Fruit fly (Drosophila melanogaster) whole organism, wandering third instar larva: ENCODE data around the gene syd.

Experiments
- Abd-B ChIP-seq: fragments of >200 bp; optimal IDR thresholded peaks from 2 replicates; lab custom pipeline; 2017; ENCODE audit warnings: missing biosample characterization, missing genetic modification characterization
- CG32264 ChIP-seq: fragments of 200-800 bp; sonication (Bioruptor generic); optimal IDR thresholded peaks from 2 replicates; lab custom pipeline; 2016; ENCODE audit warnings: missing biosample characterization, missing genetic modification characterization
- CG9705 ChIP-seq: fragments of 200-800 bp; sonication (Bioruptor generic); optimal IDR thresholded peaks from 2 replicates; lab custom pipeline; 2018; ENCODE audit warnings: missing biosample characterization, mild to moderate bottlenecking, missing genetic modification characterization
- CrebA ChIP-seq: fragments of 200-800 bp; sonication (Bioruptor generic); optimal IDR thresholded peaks from 2 replicates; lab custom pipeline; 2016; ENCODE audit warnings: missing biosample characterization, mild to moderate bottlenecking, missing genetic modification characterization, borderline replicate concordance
- Dfd ChIP-seq: fragments of >200 bp; optimal IDR thresholded peaks from 2 replicates; lab custom pipeline; 2017; ENCODE audit warnings: missing biosample characterization, missing genetic modification characterization
- Dif ChIP-seq: fragments of 200-275, 200-300 bp; sonication (Bioruptor generic); optimal IDR thresholded peaks from 2 replicates; lab custom pipeline; 2018; ENCODE audit warnings: missing biosample characterization, missing genetic modification characterization; ENCODE audit not compliant: partially characterized antibody
- GATAd ChIP-seq: sonication (Bioruptor generic); optimal IDR thresholded peaks from 2 replicates; lab custom pipeline; 2016; ENCODE audit warnings: missing biosample characterization, missing genetic modification characterization
- HLH106 ChIP-seq: fragments of 200-800 bp; optimal IDR thresholded peaks from 3 replicates; lab custom pipeline; 2019; ENCODE audit warnings: missing biosample characterization, mild to moderate bottlenecking, missing genetic modification characterization, moderate library complexity
- Hr78 ChIP-seq: fragments of >200 bp; optimal IDR thresholded peaks from 2 replicates; lab custom pipeline; 2017; ENCODE audit warnings: missing biosample characterization, missing genetic modification characterization
- Hr83 ChIP-seq: fragments of 200-300 bp; sonication (Bioruptor generic); optimal IDR thresholded peaks from 2 replicates; lab custom pipeline; 2016; ENCODE audit warnings: missing biosample characterization, mild to moderate bottlenecking, missing genetic modification characterization, moderate library complexity; ENCODE audit not compliant: poor library complexity, severe bottlenecking
- Jra ChIP-seq: sonication (Bioruptor generic); optimal IDR thresholded peaks from 2 replicates; lab custom pipeline; 2016; ENCODE audit warnings: missing biosample characterization, missing genetic modification characterization
- Mio ChIP-seq: sonication (Bioruptor generic); optimal IDR thresholded peaks from 2 replicates; lab custom pipeline; 2016; ENCODE audit warnings: missing biosample characterization, missing genetic modification characterization
- Myc ChIP-seq: fragments of >200 bp; optimal IDR thresholded peaks from 2 replicates; lab custom pipeline; 2017
- Rel ChIP-seq, 2 experiments: fragments of 200-800 bp; sonication (Bioruptor generic) in 1 of 2; optimal IDR thresholded peaks; 2 replicates in 1 of 2; 3 replicates in 1 of 2; lab custom pipeline; 2016 to 2019; ENCODE audit warnings: mild to moderate bottlenecking in 2 of 2, missing biosample characterization in 2 of 2, missing genetic modification characterization in 2 of 2, moderate library complexity in 1 of 2
- Sp1 ChIP-seq: fragments of 200-800 bp; sonication (Bioruptor generic); optimal IDR thresholded peaks from 3 replicates; lab custom pipeline; 2019; ENCODE audit warnings: missing biosample characterization, mild to moderate bottlenecking, missing genetic modification characterization, moderate library complexity
- Vsx2 ChIP-seq: fragments of 200-300, 225-300 bp; sonication (Bioruptor generic); optimal IDR thresholded peaks from 2 replicates; lab custom pipeline; 2018; ENCODE audit warnings: missing biosample characterization, missing genetic modification characterization; ENCODE audit not compliant: partially characterized antibody
- br ChIP-seq: fragments of 200-800 bp; sonication (Bioruptor generic); optimal IDR thresholded peaks from 2 replicates; lab custom pipeline; 2016; ENCODE audit warnings: missing biosample characterization, missing genetic modification characterization
- dl ChIP-seq, 2 experiments: fragments of 175-275, 200-275 bp in 1 of 2; fragments of 200-275 bp in 1 of 2; sonication (Bioruptor generic); optimal IDR thresholded peaks; lab custom pipeline; 2018; ENCODE audit warnings: mild to moderate bottlenecking in 2 of 2, missing biosample characterization in 2 of 2, missing genetic modification characterization in 2 of 2, moderate library complexity in 2 of 2; ENCODE audit not compliant: partially characterized antibody in 2 of 2, insufficient read depth in 1 of 2
- dmrt93B ChIP-seq: fragments of 200-800 bp; sonication (Bioruptor generic); optimal IDR thresholded peaks from 2 replicates; lab custom pipeline; 2018; ENCODE audit warnings: missing biosample characterization, mild to moderate bottlenecking, missing genetic modification characterization
- dsf ChIP-seq: sonication (Bioruptor generic); optimal IDR thresholded peaks from 2 replicates; lab custom pipeline; 2016; ENCODE audit warnings: missing biosample characterization, missing genetic modification characterization, borderline replicate concordance
- ey ChIP-seq: fragments of 200-800 bp; sonication (Bioruptor generic); optimal IDR thresholded peaks from 2 replicates; lab custom pipeline; 2016; ENCODE audit warnings: missing biosample characterization, missing genetic modification characterization
- foxo ChIP-seq, 2 experiments: fragments of 200-800 bp; sonication (Bioruptor generic); optimal IDR thresholded peaks; 2 replicates in 1 of 2; 3 replicates in 1 of 2; lab custom pipeline; 2016 to 2017; ENCODE audit warnings: missing biosample characterization in 2 of 2, missing genetic modification characterization in 2 of 2
- fru ChIP-seq: fragments of 200-800 bp; sonication (Bioruptor generic); optimal IDR thresholded peaks from 3 replicates; lab custom pipeline; 2016; ENCODE audit warnings: missing biosample characterization, mild to moderate bottlenecking, missing genetic modification characterization
- h ChIP-seq: fragments of 200-800 bp; sonication (Bioruptor generic); optimal IDR thresholded peaks from 3 replicates; lab custom pipeline; 2016; ENCODE audit warnings: missing biosample characterization, mild to moderate bottlenecking, missing genetic modification characterization
- jim ChIP-seq: fragments of 175-275, 200-325 bp; sonication (Bioruptor generic); optimal IDR thresholded peaks from 2 replicates; lab custom pipeline; 2016; ENCODE audit warnings: missing biosample characterization, mild to moderate bottlenecking, missing genetic modification characterization
- lola ChIP-seq: fragments of >200 bp; optimal IDR thresholded peaks from 2 replicates; lab custom pipeline; 2017; ENCODE audit warnings: missing biosample characterization, missing genetic modification characterization
- pan ChIP-seq: fragments of >200 bp; optimal IDR thresholded peaks from 2 replicates; lab custom pipeline; 2017
- psq ChIP-seq: fragments of 200-800 bp; sonication (Bioruptor generic); optimal IDR thresholded peaks from 3 replicates; lab custom pipeline; 2017; ENCODE audit warnings: missing biosample characterization, mild to moderate bottlenecking, missing genetic modification characterization, moderate library complexity
- rgr ChIP-seq: fragments of 200-800 bp; sonication (Bioruptor generic); optimal IDR thresholded peaks from 3 replicates; lab custom pipeline; 2016; ENCODE audit warnings: missing biosample characterization, mild to moderate bottlenecking, missing genetic modification characterization
- sage ChIP-seq: fragments of 200-800 bp; sonication (Bioruptor generic); optimal IDR thresholded peaks from 2 replicates; lab custom pipeline; 2016; ENCODE audit warnings: missing biosample characterization, mild to moderate bottlenecking, missing genetic modification characterization
- sv ChIP-seq: fragments of 200-800 bp; sonication (Bioruptor generic); optimal IDR thresholded peaks from 3 replicates; lab custom pipeline; 2016; ENCODE audit warnings: missing biosample characterization, missing genetic modification characterization
- tai ChIP-seq: sonication (Bioruptor generic); optimal IDR thresholded peaks from 2 replicates; lab custom pipeline; 2016; ENCODE audit warnings: missing biosample characterization, missing genetic modification characterization
- usp ChIP-seq: fragments of >200 bp; optimal IDR thresholded peaks from 2 replicates; lab custom pipeline; 2017; ENCODE audit warnings: missing biosample characterization, missing genetic modification characterization
- woc ChIP-seq: sonication (Bioruptor generic); optimal IDR thresholded peaks from 2 replicates; lab custom pipeline; 2016; ENCODE audit warnings: missing biosample characterization, mild to moderate bottlenecking, missing genetic modification characterization

The syd gene

DNA sequence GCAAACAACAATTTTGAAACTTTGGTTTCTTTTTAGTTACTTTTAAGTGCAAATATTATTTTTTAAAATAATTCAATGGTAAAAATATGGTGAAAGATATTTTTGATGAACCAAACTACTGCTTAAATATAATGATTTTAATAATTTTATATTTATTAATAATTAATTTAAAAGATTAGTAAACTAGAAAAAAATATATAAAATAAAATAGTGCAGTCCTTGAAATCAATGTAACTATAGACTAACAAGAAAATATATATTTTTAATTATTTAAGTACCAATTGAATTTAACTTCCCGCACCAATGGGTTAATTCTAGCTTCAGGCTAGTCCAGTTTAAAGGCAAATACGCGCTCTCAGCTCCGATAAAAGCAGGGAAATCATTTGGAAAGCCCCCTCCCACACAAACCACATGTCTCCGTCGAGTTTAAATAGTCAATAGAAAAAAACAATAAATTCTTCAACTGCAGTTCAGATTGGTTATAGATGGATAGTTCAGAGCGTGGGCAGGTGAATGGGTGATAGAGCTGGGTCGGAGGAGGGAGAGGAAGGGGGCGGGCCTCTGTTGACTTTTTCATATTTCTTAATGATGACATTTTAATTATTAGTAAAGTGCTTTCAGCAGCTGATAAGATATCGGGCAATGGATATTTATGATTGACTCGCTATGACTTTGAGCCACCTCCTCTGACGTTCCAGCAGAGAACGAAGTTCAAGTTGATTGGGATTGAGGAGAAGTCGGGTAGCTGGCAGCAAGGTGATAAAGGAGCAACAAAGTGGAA, 26.2 kb upstream of the syd start:
- TF ChIP-seq Rel (GFP tag; optimal IDR thresholded peaks at IDR 0.05; lab: Kevin White, UChicago): no peak
- TF ChIP-seq Rel (tag; optimal IDR thresholded peaks at IDR 0.05; lab: Kevin White, UChicago): peak; percentile 1
- TF ChIP-seq dmrt93B (GFP tag; lab: Kevin White, UChicago): no peak

DNA sequence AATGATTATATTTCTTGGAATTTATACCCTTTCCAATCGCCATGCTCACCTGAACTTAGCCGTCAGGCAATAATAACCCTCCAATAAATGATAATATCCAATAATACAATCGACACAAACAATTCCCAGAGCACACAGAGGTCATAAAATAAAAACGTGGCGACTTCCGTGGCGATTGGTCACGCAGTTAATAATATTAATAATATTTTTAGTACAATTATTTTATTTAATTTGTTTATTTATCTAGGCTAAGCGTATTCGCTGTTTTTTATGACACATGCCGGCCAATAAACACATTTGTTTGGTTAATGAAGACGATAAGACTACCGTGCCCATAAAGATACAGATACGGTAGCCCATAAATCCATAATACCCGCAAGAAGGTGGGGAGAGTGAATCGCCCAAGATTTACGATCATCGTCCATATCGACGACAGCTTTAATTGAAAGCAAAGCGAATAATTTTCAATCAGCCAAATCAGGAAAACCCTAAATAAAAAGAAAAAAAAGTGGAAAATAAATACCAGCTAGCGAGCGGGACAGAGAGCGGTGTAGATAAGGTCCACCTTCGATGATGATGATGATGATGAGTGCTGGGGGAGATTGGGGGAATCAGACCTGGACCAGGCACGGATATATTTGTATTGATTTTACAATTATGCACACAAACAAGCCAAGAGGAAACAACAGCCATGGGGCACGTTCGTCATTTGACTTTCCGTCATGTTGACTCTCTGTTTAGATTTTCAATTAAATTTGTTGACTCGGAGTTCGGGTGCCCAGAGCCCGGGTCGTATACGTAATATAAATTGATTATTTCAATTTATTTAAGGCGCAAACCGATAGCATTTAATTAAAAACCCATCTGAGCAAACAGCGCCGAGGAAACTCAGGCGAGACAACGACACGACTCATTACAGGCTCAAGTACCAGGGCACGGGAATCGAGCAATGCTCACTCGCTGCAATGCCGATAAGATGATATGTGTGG, 25.1 kb upstream of the syd start:
- TF ChIP-seq sage (GFP tag; lab: Kevin White, UChicago) (peak; percentile 46), GATAd (GFP tag; lab: Kevin White, UChicago) (no peak), CrebA (peak; percentile 91), foxo (GFP tag; optimal IDR thresholded peaks at IDR 0.05; lab: Kevin White, UChicago) (no peak), woc (GFP tag; lab: Kevin White, UChicago) (no peak), usp (GFP tag; lab: Kevin White, UChicago) (no peak), Rel (GFP tag; optimal IDR thresholded peaks at IDR 0.05; lab: Kevin White, UChicago) (no peak), Rel (tag; optimal IDR thresholded peaks at IDR 0.05; lab: Kevin White, UChicago) (peak; percentile 75), dsf (GFP tag; lab: Kevin White, UChicago) (no peak), lola (GFP tag; lab: Kevin White, UChicago) (no peak), Hr78 (GFP tag; lab: Kevin White, UChicago) (no peak), pan (lab: Kevin White, UChicago) (no peak), dmrt93B (GFP tag; lab: Kevin White, UChicago) (no peak), Myc (lab: Kevin White, UChicago) (no peak), Dif (no peak), dl (GFP tag; optimal IDR thresholded peaks at IDR 0.05; lab: Kevin White, UChicago; ENCODE audit: insufficient read depth in 1 of 2, partially characterized antibody in 2 of 2) (no peak), Sp1 (GFP tag; lab: Kevin White, UChicago) (peak; percentile 88), Vsx2 (GFP tag; lab: Kevin White, UChicago) (no peak), br (GFP tag; lab: Kevin White, UChicago) (no peak), Dfd (GFP tag; lab: Kevin White, UChicago) (no peak), Jra (GFP tag; lab: Kevin White, UChicago) (no peak), CG9705 (GFP tag; lab: Kevin White, UChicago) (peak; percentile 48), jim (no peak), HLH106 (tag; lab: Kevin White, UChicago) (peak; percentile 66), Abd-B (GFP tag; lab: Kevin White, UChicago) (no peak), rgr (peak; percentile 44), sv (GFP tag; lab: Kevin White, UChicago) (no peak), Mio (GFP tag; lab: Kevin White, UChicago) (no peak), psq (GFP tag; lab: Kevin White, UChicago) (no peak), Hr83 (GFP tag; lab: Kevin White, UChicago) (peak; percentile 48), h (GFP tag; lab: Kevin White, UChicago) (no peak)

DNA sequence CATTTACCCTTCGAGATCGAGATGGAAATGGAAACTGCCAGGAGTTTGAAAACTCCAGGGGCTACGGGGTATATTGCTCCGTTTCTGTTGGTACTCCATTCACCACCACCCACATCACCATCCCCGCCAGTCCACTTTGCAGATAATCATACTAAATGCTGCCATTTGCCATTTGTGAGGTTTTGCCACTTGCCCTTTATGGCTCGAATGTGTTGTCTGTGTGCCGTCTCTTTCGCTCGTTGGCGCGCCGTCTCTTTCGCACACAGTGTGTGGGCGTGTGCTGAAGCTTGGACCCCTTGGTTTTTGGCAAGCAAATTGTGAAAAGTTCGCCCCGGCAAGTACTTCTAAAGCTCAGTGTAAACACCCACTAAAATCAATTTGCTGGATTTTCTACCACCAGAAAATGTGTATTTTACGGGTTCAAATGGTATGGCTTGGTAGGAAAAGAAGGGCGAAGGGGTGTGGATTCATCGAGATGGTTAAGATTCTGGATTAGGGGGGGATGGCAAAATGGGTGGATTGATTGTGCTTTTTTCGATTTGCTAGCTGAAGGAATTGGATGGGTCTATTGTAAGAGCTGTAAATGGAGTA, 22.8 kb upstream of the syd start:
- no peak for TF ChIP-seq pan (lab: Kevin White, UChicago)
- no peak for TF ChIP-seq foxo (GFP tag; optimal IDR thresholded peaks at IDR 0.05; lab: Kevin White, UChicago)
- TF ChIP-seq sv (GFP tag; lab: Kevin White, UChicago): no peak
- no peak for TF ChIP-seq tai
- TF ChIP-seq Dfd (GFP tag; lab: Kevin White, UChicago): no peak
- no peak for TF ChIP-seq Jra (GFP tag; lab: Kevin White, UChicago)
- no peak for TF ChIP-seq Mio (GFP tag; lab: Kevin White, UChicago)
- TF ChIP-seq Sp1 (GFP tag; lab: Kevin White, UChicago): no peak
- no peak for TF ChIP-seq usp (GFP tag; lab: Kevin White, UChicago)
- TF ChIP-seq dl (GFP tag; optimal IDR thresholded peaks at IDR 0.05; lab: Kevin White, UChicago; ENCODE audit: insufficient read depth in 1 of 2, partially characterized antibody in 2 of 2): no peak
- no peak for TF ChIP-seq ey
- no peak for TF ChIP-seq Rel (GFP tag; optimal IDR thresholded peaks at IDR 0.05; lab: Kevin White, UChicago)
- no peak for TF ChIP-seq Rel (tag; optimal IDR thresholded peaks at IDR 0.05; lab: Kevin White, UChicago)
- no peak for TF ChIP-seq Vsx2 (GFP tag; lab: Kevin White, UChicago)
- no peak for TF ChIP-seq CG32264 (GFP tag; lab: Kevin White, UChicago)
- no peak for TF ChIP-seq fru (GFP tag; lab: Kevin White, UChicago)
- no peak for TF ChIP-seq CrebA
- no peak for TF ChIP-seq CG9705 (GFP tag; lab: Kevin White, UChicago)
- TF ChIP-seq HLH106 (tag; lab: Kevin White, UChicago): no peak
